Worm (Caenorhabditis elegans): ENCODE data around the gene C44C1.1.

C44C1.1 gene

DNA sequence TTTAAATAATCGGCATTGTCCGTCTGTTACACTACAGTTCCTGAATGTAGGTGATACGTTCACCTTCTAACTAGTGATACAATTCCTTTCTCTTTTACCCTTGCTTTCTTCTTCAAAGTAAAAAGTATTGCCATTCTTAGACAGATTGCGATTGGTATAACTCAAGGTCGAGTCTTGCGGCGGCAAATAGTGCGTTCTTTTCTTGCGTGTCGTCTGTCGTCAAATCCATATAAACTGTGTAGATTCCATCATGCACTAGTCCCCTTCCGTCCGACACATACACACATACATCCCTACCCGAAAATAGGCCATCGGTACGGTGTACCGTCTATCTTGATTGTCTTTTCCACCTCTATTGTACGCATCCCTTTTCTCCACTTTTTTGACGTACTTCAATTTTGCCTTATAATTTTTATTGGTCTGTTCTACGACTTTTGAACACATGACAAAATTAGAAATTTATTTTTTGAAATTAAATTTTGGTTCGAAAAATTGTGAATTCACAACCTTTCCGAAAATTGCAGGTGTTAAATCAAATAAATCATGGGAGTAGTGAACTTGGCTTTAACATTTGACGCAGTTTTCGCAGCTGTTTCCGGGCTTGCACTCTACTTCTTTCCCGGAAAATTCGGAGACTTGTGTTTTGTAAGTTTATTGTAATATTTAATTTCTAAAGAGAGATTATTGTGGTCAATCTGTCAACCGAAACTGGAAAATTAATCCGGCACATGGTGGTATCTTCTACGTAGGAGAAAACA is at the start of gene C44C1.1:
Gene C44C1.1, plus strand, starts transcription at position 525 of the 758 bp plus-strand sequence.
- TF ChIP-seq elt-1 (tag; optimal IDR thresholded peaks at IDR 0.05; ENCODE audit: borderline replicate concordance, insufficient read depth) = peak; percentile 63
- TF ChIP-seq ham-2 (GFP tag; optimal IDR thresholded peaks at IDR 0.05) = no peak
- TF ChIP-seq hlh-1 (tag; optimal IDR thresholded peaks at IDR 0.05) = no peak

DNA sequence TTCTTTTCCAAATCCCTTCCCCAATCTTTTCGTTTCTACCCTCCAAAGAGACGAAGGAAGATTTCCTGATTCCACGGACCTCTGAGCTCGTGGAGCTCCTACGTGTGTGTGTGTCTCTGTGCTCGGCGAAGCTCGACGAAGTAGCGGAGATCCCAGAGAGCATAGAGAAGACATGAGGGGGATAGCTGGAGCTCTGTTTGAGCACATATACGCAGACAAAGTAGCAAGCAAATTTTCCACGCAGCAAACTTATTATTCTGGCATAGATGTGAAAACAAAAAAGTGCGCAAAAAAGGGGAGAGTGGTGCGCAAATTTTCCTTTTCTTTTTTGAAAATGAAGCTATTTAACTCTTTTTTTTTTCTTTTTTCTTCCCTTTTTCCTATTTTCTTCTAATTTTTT is 47.7 kb upstream of the C44C1.1 start:
- TF ChIP-seq flh-1 (GFP tag; optimal IDR thresholded peaks at IDR 0.05) (no peak), sptf-1 (tag; optimal IDR thresholded peaks at IDR 0.05) (peak; percentile 16), unc-120 (tag; optimal IDR thresholded peaks at IDR 0.05; ENCODE audit: poor library complexity, severe bottlenecking) (peak; percentile 83), ces-1 (GFP tag; optimal IDR thresholded peaks at IDR 0.05) (peak; percentile 56)

DNA sequence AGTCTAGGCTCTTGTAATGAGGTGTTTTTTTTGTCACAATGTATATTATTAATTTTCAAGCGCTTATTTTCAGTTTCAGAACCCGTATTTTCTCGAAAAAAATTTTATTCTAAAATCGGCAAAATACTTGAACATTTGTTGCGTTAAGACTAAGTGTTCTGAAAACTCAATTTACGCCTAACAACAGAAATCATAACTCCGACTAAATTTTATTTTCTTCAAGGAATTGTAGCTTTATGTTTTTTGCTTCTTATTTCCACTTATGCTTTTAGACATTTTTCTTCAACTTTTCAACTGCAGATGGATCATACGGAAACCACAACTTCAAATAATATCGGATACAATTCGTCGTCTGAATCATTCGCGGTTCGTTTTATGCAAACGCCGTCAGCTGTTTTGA is 47.1 kb upstream of the C44C1.1 start, which contains the start of gene F35H12.1:
Gene F35H12.1, plus strand, starts transcription at position 301 of the 400 bp plus-strand sequence.
- TF ChIP-seq ceh-43 (GFP tag; optimal IDR thresholded peaks at IDR 0.05) (no peak), cnd-1 (tag; optimal IDR thresholded peaks at IDR 0.05) (no peak), nhr-28 (tag; optimal IDR thresholded peaks at IDR 0.05) (no peak), nhr-12 (tag; optimal IDR thresholded peaks at IDR 0.05) (no peak), flh-1 (GFP tag; optimal IDR thresholded peaks at IDR 0.05) (no peak), nhr-76 (tag; optimal IDR thresholded peaks at IDR 0.05) (no peak), unc-120 (tag; optimal IDR thresholded peaks at IDR 0.05; ENCODE audit: poor library complexity, severe bottlenecking) (no peak), ces-1 (GFP tag; optimal IDR thresholded peaks at IDR 0.05) (no peak), sem-2 (GFP tag; optimal IDR thresholded peaks at IDR 0.05) (no peak), lin-32 (GFP tag; optimal IDR thresholded peaks at IDR 0.05) (no peak), ceh-83 (GFP tag; optimal IDR thresholded peaks at IDR 0.05) (no peak), bed-3 (GFP tag; optimal IDR thresholded peaks at IDR 0.05) (no peak)

DNA sequence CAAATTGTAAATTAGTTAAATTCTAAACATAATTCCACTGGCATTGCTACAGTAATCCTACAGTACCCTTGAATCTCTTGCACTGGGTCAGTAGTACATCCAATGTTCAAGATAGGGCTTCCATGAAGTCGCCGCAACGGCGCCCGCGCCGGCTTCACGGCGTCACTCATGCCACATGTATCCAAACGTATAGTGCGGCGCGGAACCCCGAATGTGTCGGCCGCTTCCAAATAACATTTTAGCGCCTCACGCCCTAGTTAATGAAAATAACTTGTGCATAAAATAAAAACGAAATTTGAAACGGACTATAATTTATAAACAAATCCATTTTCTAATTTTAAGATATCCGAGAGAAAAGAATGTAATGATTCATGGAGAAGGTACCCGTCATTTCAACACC is 44.6 kb upstream of the C44C1.1 start:
- TF ChIP-seq ztf-11 (tag; optimal IDR thresholded peaks at IDR 0.05) = no peak
- no peak for TF ChIP-seq zip-8 (tag; optimal IDR thresholded peaks at IDR 0.05)
- no peak for TF ChIP-seq ces-1 (GFP tag; optimal IDR thresholded peaks at IDR 0.05)
- TF ChIP-seq mab-5 (tag; optimal IDR thresholded peaks at IDR 0.05) = no peak
- TF ChIP-seq drap-1 (GFP tag; optimal IDR thresholded peaks at IDR 0.05) = no peak
- TF ChIP-seq ceh-43 (GFP tag; optimal IDR thresholded peaks at IDR 0.05) = no peak
- no peak for TF ChIP-seq snpc-4 (tag; optimal IDR thresholded peaks at IDR 0.05)
- TF ChIP-seq flh-1 (GFP tag; optimal IDR thresholded peaks at IDR 0.05) = no peak
- TF ChIP-seq nhr-76 (tag; optimal IDR thresholded peaks at IDR 0.05) = no peak
- TF ChIP-seq ceh-83 (GFP tag; optimal IDR thresholded peaks at IDR 0.05) = no peak
- no peak for TF ChIP-seq unc-62 (GFP tag; optimal IDR thresholded peaks at IDR 0.05)
- TF ChIP-seq elt-1 (tag; optimal IDR thresholded peaks at IDR 0.05; ENCODE audit: borderline replicate concordance, insufficient read depth) = no peak
- TF ChIP-seq mep-1 (tag; optimal IDR thresholded peaks at IDR 0.05) = no peak
- no peak for TF ChIP-seq M03D4.4 (tag; optimal IDR thresholded peaks at IDR 0.05)
- TF ChIP-seq lsy-2 (tag; optimal IDR thresholded peaks at IDR 0.05) = no peak
- no peak for TF ChIP-seq lin-13 (tag; optimal IDR thresholded peaks at IDR 0.05)
- no peak for TF ChIP-seq elt-3 (tag; optimal IDR thresholded peaks at IDR 0.05)
- TF ChIP-seq unc-120 (tag; optimal IDR thresholded peaks at IDR 0.05; ENCODE audit: poor library complexity, severe bottlenecking) = no peak

DNA sequence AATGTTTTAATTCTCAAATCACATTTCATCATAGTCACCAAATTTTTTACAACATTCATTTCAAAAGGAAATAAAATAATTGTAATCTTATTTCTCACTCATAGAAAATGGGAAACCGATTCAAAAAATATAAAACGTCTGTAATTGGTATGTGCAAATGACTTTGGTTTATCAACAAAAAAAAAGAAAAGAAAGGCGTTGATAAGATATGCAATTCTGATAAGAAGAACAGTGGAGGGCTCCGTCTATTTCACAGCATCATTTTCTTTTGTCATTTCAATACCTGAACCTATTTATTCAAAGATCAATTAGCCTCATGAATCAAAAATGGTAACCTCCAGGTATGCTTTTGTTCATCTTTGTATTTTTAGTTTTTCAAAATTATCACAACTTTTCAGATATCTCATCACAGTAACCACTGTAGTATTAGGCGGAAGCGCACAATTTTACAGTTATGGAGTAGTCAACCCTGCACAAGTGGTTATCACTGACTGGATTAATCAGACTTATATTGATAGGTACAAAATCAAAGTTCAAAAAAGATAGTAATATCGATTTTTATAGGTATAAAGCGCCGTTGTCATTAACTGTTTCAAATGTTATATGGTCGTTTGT is 42.2 kb upstream of the C44C1.1 start, which contains the start of gene F53H8.3:
Gene F53H8.3, plus strand, starts transcription at position 275 of the 615 bp plus-strand sequence.
- no peak for TF ChIP-seq drap-1 (GFP tag; optimal IDR thresholded peaks at IDR 0.05)
- no peak for TF ChIP-seq ham-2 (GFP tag; optimal IDR thresholded peaks at IDR 0.05)
- TF ChIP-seq unc-39 (tag; optimal IDR thresholded peaks at IDR 0.05) = no peak
- no peak for TF ChIP-seq lin-13 (tag; optimal IDR thresholded peaks at IDR 0.05)
- no peak for TF ChIP-seq mls-2 (tag; optimal IDR thresholded peaks at IDR 0.05)
- no peak for TF ChIP-seq nhr-2 (tag; optimal IDR thresholded peaks at IDR 0.05)
- no peak for TF ChIP-seq sem-2 (GFP tag; optimal IDR thresholded peaks at IDR 0.05)
- no peak for TF ChIP-seq lin-32 (GFP tag; optimal IDR thresholded peaks at IDR 0.05)
- no peak for TF ChIP-seq ces-1 (GFP tag; optimal IDR thresholded peaks at IDR 0.05)
- TF ChIP-seq ceh-39 (tag; optimal IDR thresholded peaks at IDR 0.05) = no peak
- TF ChIP-seq flh-1 (GFP tag; optimal IDR thresholded peaks at IDR 0.05) = no peak

Measured in whole organism, mixed stage, embryonic.